Worm (Caenorhabditis elegans): ENCODE data around the gene clec-125.

- TF ChIP-seq aly-1 (tag; optimal IDR thresholded peaks at IDR 0.05) (no peak), ama-1 (optimal IDR thresholded peaks at IDR 0.05) (no peak), sea-1 (GFP tag; conservative IDR thresholded peaks at IDR 0.05) (no peak), ets-7 (tag; optimal IDR thresholded peaks at IDR 0.05) (no peak), flt-1 (GFP tag; IDR thresholded peaks at IDR 0.05) (no peak), scrt-1 (GFP tag; IDR thresholded peaks at IDR 0.05) (no peak), F13C5.2 (tag; optimal IDR thresholded peaks at IDR 0.05) (no peak), tbx-37 (GFP tag; conservative IDR thresholded peaks at IDR 0.05) (no peak)
These were observed 41.6 kb downstream of the clec-125 start, which contains the start of gene lgc-45 for ce11 chrII:3557417-3557816.
